Worm (Caenorhabditis elegans) whole organism, L2 larva: ENCODE results near the gene cup-5.

Experiments used
- C34F6.9 ChIP-seq: fragments of 150-350 bp; optimal IDR thresholded peaks from 2 replicates; lab custom pipeline; 2014; ENCODE audit warnings: missing biosample characterization, missing genetic modification characterization
- F13H6.1 ChIP-seq: sonication (generic microtip); optimal IDR thresholded peaks from 2 replicates; lab custom pipeline; 2016; ENCODE audit warnings: missing genetic modification characterization, missing compliant biosample characterization
- R02D3.7 ChIP-seq: fragments of 150-350 bp; optimal IDR thresholded peaks from 2 replicates; lab custom pipeline; 2014; ENCODE audit warnings: missing biosample characterization, missing genetic modification characterization
- Y55F3AM.14 ChIP-seq: fragments of 200-800 bp; sonication (Bioruptor generic); optimal IDR thresholded peaks from 2 replicates; lab custom pipeline; 2018; ENCODE audit warnings: mild to moderate bottlenecking, missing genetic modification characterization, missing compliant biosample characterization
- ZK546.5 ChIP-seq: sonication (generic microtip); optimal IDR thresholded peaks from 2 replicates; lab custom pipeline; 2017; ENCODE audit warnings: missing biosample characterization, missing genetic modification characterization
- alr-1 ChIP-seq: fragments of 150-350 bp; optimal IDR thresholded peaks from 2 replicates; lab custom pipeline; 2014; ENCODE audit warnings: missing biosample characterization, missing genetic modification characterization
- aly-2 ChIP-seq: fragments of 150-350 bp; optimal IDR thresholded peaks from 2 replicates; lab custom pipeline; 2014; ENCODE audit warnings: missing biosample characterization, missing genetic modification characterization
- ama-1 ChIP-seq: fragments of 150-350 bp; optimal IDR thresholded peaks from 2 replicates; lab custom pipeline; 2018; ENCODE audit warnings: inconsistent platforms
- blmp-1 ChIP-seq: sonication (generic microtip); optimal IDR thresholded peaks from 2 replicates; lab custom pipeline; 2017; ENCODE audit warnings: missing genetic modification characterization, mild to moderate bottlenecking, missing compliant biosample characterization, antibody characterized with exemption, moderate library complexity; ENCODE audit not compliant: insufficient read depth
- ceh-16 ChIP-seq: fragments of 150-350 bp; optimal IDR thresholded peaks from 2 replicates; lab custom pipeline; 2014; ENCODE audit warnings: missing biosample characterization, missing genetic modification characterization
- ceh-82 ChIP-seq: fragments of 150-350 bp; optimal IDR thresholded peaks from 2 replicates; lab custom pipeline; 2014; ENCODE audit warnings: missing biosample characterization, missing genetic modification characterization
- crh-2 ChIP-seq: sonication (generic microtip); optimal IDR thresholded peaks from 2 replicates; lab custom pipeline; 2017; ENCODE audit warnings: missing biosample characterization, missing genetic modification characterization
- dmd-4 ChIP-seq: sonication (generic microtip); optimal IDR thresholded peaks from 2 replicates; lab custom pipeline; 2017; ENCODE audit warnings: missing biosample characterization, missing genetic modification characterization
- egl-27 ChIP-seq: sonication (generic microtip); optimal IDR thresholded peaks from 3 replicates; lab custom pipeline; 2017; ENCODE audit warnings: missing biosample characterization, missing genetic modification reagents, missing genetic modification characterization
- elt-1 ChIP-seq: fragments of 150-350 bp; optimal IDR thresholded peaks from 2 replicates; lab custom pipeline; 2014; ENCODE audit warnings: missing biosample characterization, missing genetic modification characterization
- elt-3 ChIP-seq: sonication (generic microtip); optimal IDR thresholded peaks from 2 replicates; lab custom pipeline; 2017; ENCODE audit warnings: missing biosample characterization, missing genetic modification characterization
- fos-1 ChIP-seq: fragments of 150-350 bp; optimal IDR thresholded peaks from 2 replicates; lab custom pipeline; 2014; ENCODE audit warnings: missing biosample characterization, missing genetic modification characterization
- gmeb-1 ChIP-seq: fragments of 150-350 bp; optimal IDR thresholded peaks from 2 replicates; lab custom pipeline; 2014; ENCODE audit warnings: missing biosample characterization, missing genetic modification characterization
- lin-11 ChIP-seq: fragments of 150-350 bp; sonication (generic microtip); optimal IDR thresholded peaks from 2 replicates; lab custom pipeline; 2014; ENCODE audit warnings: missing biosample characterization, missing genetic modification characterization, inconsistent platforms, mixed read lengths
- lin-13 ChIP-seq: fragments of 150-350 bp; optimal IDR thresholded peaks from 2 replicates; lab custom pipeline; 2014; ENCODE audit warnings: missing biosample characterization, missing genetic modification reagents, missing genetic modification characterization
- lin-39 ChIP-seq: fragments of 150-350 bp; optimal IDR thresholded peaks from 2 replicates; lab custom pipeline; 2014; ENCODE audit warnings: missing biosample characterization, missing genetic modification reagents, missing genetic modification characterization
- lsy-2 ChIP-seq, 2 experiments: fragments of 150-350 bp in 1 of 2; sonication (generic microtip) in 1 of 2; optimal IDR thresholded peaks; 2 replicates each; lab custom pipeline; 2014 to 2017; ENCODE audit warnings: missing biosample characterization in 2 of 2, missing genetic modification characterization in 2 of 2
- mab-5 ChIP-seq: fragments of 150-350 bp; optimal IDR thresholded peaks from 2 replicates; lab custom pipeline; 2014; ENCODE audit warnings: missing biosample characterization, missing genetic modification characterization
- mbf-1 ChIP-seq: sonication (generic microtip); optimal IDR thresholded peaks from 2 replicates; lab custom pipeline; 2017; ENCODE audit warnings: missing biosample characterization, missing genetic modification characterization
- mdl-1 ChIP-seq, 2 experiments: fragments of 150-350 bp in 1 of 2; sonication (generic microtip) in 1 of 2; optimal IDR thresholded peaks; 2 replicates each; lab custom pipeline; 2017; ENCODE audit warnings: missing biosample characterization in 2 of 2, missing genetic modification characterization in 2 of 2
- nhr-10 ChIP-seq: sonication (generic microtip); optimal IDR thresholded peaks from 2 replicates; lab custom pipeline; 2017; ENCODE audit warnings: missing biosample characterization, missing genetic modification characterization
- nhr-11 ChIP-seq: fragments of 150-350 bp; optimal IDR thresholded peaks from 2 replicates; lab custom pipeline; 2014; ENCODE audit warnings: missing biosample characterization, missing genetic modification characterization
- nhr-12 ChIP-seq: fragments of 150-350 bp; optimal IDR thresholded peaks from 2 replicates; lab custom pipeline; 2014; ENCODE audit warnings: missing biosample characterization, missing genetic modification characterization
- nhr-129 ChIP-seq: fragments of 150-350 bp; optimal IDR thresholded peaks from 2 replicates; lab custom pipeline; 2014; ENCODE audit warnings: missing biosample characterization, missing genetic modification characterization
- nhr-21 ChIP-seq: fragments of 150-350 bp; optimal IDR thresholded peaks from 2 replicates; lab custom pipeline; 2014; ENCODE audit warnings: missing biosample characterization, missing genetic modification characterization
- nhr-23 ChIP-seq: fragments of 150-350 bp; optimal IDR thresholded peaks from 2 replicates; lab custom pipeline; 2014; ENCODE audit warnings: missing biosample characterization, missing genetic modification reagents, missing genetic modification characterization
- nhr-237 ChIP-seq: fragments of 150-350 bp; optimal IDR thresholded peaks from 2 replicates; lab custom pipeline; 2014; ENCODE audit warnings: missing biosample characterization, missing genetic modification characterization
- nhr-25 ChIP-seq: fragments of 150-350 bp; sonication (generic microtip); optimal IDR thresholded peaks from 3 replicates; lab custom pipeline; 2014; ENCODE audit warnings: missing biosample characterization, missing genetic modification characterization
- nhr-6 ChIP-seq: fragments of 150-350 bp; optimal IDR thresholded peaks from 2 replicates; lab custom pipeline; 2014; ENCODE audit warnings: missing biosample characterization, missing genetic modification characterization
- nhr-77 ChIP-seq: fragments of 150-350 bp; optimal IDR thresholded peaks from 2 replicates; lab custom pipeline; 2014; ENCODE audit warnings: missing biosample characterization, missing genetic modification characterization
- peb-1 ChIP-seq: fragments of 150-350 bp; optimal IDR thresholded peaks from 2 replicates; lab custom pipeline; 2014; ENCODE audit warnings: missing biosample characterization, missing genetic modification characterization
- sem-4 ChIP-seq: fragments of 150-350 bp; optimal IDR thresholded peaks from 2 replicates; lab custom pipeline; 2014; ENCODE audit warnings: missing biosample characterization, missing genetic modification reagents, missing genetic modification characterization
- skn-1 ChIP-seq: sonication (generic microtip); optimal IDR thresholded peaks from 2 replicates; lab custom pipeline; 2017; ENCODE audit warnings: missing biosample characterization, missing genetic modification characterization
- sma-3 ChIP-seq: sonication (generic microtip); optimal IDR thresholded peaks from 2 replicates; lab custom pipeline; 2016; ENCODE audit warnings: missing genetic modification reagents, missing genetic modification characterization, missing compliant biosample characterization
- sma-9 ChIP-seq, 2 experiments: fragments of 150-350 bp in 1 of 2; sonication (generic microtip) in 1 of 2; optimal IDR thresholded peaks; 2 replicates each; lab custom pipeline; 2014 to 2016; ENCODE audit warnings: missing genetic modification characterization in 2 of 2, mild to moderate bottlenecking in 1 of 2, missing biosample characterization in 1 of 2, missing compliant biosample characterization in 1 of 2, missing genetic modification reagents in 1 of 2, moderate library complexity in 1 of 2
- snpc-4 ChIP-seq: fragments of 150-350 bp; optimal IDR thresholded peaks from 2 replicates; lab custom pipeline; 2014; ENCODE audit warnings: missing biosample characterization, missing genetic modification characterization
- unc-39 ChIP-seq: fragments of 150-350 bp; optimal IDR thresholded peaks from 2 replicates; lab custom pipeline; 2014; ENCODE audit warnings: missing biosample characterization, missing genetic modification characterization
- unc-55 ChIP-seq: fragments of 150-350 bp; sonication (generic microtip); optimal IDR thresholded peaks from 3 replicates; lab custom pipeline; 2014; ENCODE audit warnings: missing biosample characterization, missing genetic modification reagents, missing genetic modification characterization
- unc-62 ChIP-seq: fragments of 150-350 bp; optimal IDR thresholded peaks from 2 replicates; lab custom pipeline; 2014; ENCODE audit warnings: missing biosample characterization, missing genetic modification reagents, missing genetic modification characterization
- zag-1 ChIP-seq: fragments of 150-350 bp; optimal IDR thresholded peaks from 2 replicates; lab custom pipeline; 2014; ENCODE audit warnings: missing biosample characterization, missing genetic modification characterization
- ztf-1 ChIP-seq: fragments of 200-800 bp; sonication (Bioruptor generic); conservative IDR thresholded peaks from 2 replicates; pipeline ENCODE4 v1.3.6; 2022; ENCODE audit warnings: missing genetic modification characterization, missing compliant biosample characterization
- ztf-11 ChIP-seq: sonication (generic microtip); optimal IDR thresholded peaks from 2 replicates; lab custom pipeline; 2017; ENCODE audit warnings: missing biosample characterization, missing genetic modification characterization
- ztf-4 ChIP-seq: fragments of 150-350 bp; optimal IDR thresholded peaks from 2 replicates; lab custom pipeline; 2014; ENCODE audit warnings: missing biosample characterization, missing genetic modification characterization

The cup-5 gene

ce11 chrIII:7584131-7584646, at the start of gene cup-5:
Gene cup-5, plus strand, starts transcription at chrIII:7584181.
- no peak for TF ChIP-seq unc-55 (GFP tag; lab: Kevin White, UChicago)
- no peak for TF ChIP-seq nhr-12 (tag; lab: Kevin White, UChicago)
- TF ChIP-seq gmeb-1 (tag; lab: Kevin White, UChicago): no peak
- peak; percentile 24 for TF ChIP-seq nhr-129 (tag; lab: Kevin White, UChicago)
- TF ChIP-seq sem-4 (tag; lab: Kevin White, UChicago): no peak
- TF ChIP-seq nhr-77: no peak
- no peak for TF ChIP-seq ZK546.5 (tag; lab: Kevin White, UChicago)
- TF ChIP-seq C34F6.9 (tag; lab: Kevin White, UChicago): peak; percentile 17
- TF ChIP-seq lsy-2 (tag; optimal IDR thresholded peaks at IDR 0.05; lab: Kevin White, UChicago): peak; percentile 29 to 71
- TF ChIP-seq Y55F3AM.14 (GFP tag; lab: Kevin White, UChicago): no peak
- TF ChIP-seq zag-1 (tag; lab: Kevin White, UChicago): no peak
- TF ChIP-seq lin-11 (tag; lab: Kevin White, UChicago): peak; percentile 3
- TF ChIP-seq nhr-25 (tag; lab: Kevin White, UChicago): no peak
- TF ChIP-seq R02D3.7 (tag; lab: Kevin White, UChicago): peak; percentile 27
- no peak for TF ChIP-seq unc-39 (tag; lab: Kevin White, UChicago)
- no peak for TF ChIP-seq unc-62
- TF ChIP-seq nhr-23 (tag; lab: Kevin White, UChicago): no peak
- TF ChIP-seq ama-1 (lab: Kevin White, UChicago): no peak
- no peak for TF ChIP-seq sma-3 (GFP tag; lab: Kevin White, UChicago)
- TF ChIP-seq skn-1: no peak
- TF ChIP-seq mdl-1 (tag; optimal IDR thresholded peaks at IDR 0.05; lab: Kevin White, UChicago): no peak
- TF ChIP-seq mab-5 (tag; lab: Kevin White, UChicago): no peak
- TF ChIP-seq nhr-237 (tag; lab: Kevin White, UChicago): no peak
- TF ChIP-seq, all 48 proteins: peak for 5

DNA sequence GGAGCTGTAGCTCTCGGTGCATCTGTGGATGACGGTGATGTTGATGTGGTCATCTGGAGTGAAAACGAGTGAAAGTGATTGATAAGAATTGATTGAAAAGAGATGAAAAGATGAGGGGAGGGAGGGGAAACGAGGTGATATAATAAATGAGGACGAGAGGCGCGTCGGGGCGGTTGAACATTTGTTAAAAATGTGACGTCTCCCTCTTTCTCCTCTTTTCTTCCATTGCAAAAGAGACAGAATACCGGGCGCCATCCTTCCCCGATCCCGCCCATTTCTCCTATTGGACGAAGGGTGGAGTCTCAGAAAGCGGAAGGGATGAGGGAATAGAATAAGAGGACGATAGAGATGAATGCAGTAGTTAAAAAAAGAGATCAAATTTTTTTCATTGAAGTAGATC, 49.3 kb upstream of the cup-5 start:
- no peak for TF ChIP-seq alr-1 (tag; lab: Kevin White, UChicago)
- TF ChIP-seq unc-62: peak; percentile 64
- TF ChIP-seq lin-13: peak; percentile 63
- TF ChIP-seq ceh-82 (tag; lab: Kevin White, UChicago): no peak
- TF ChIP-seq elt-1 (tag; lab: Kevin White, UChicago): no peak
- no peak for TF ChIP-seq sem-4 (tag; lab: Kevin White, UChicago)
- no peak for TF ChIP-seq Y55F3AM.14 (GFP tag; lab: Kevin White, UChicago)
- TF ChIP-seq crh-2 (tag; lab: Kevin White, UChicago): peak; percentile 33
- no peak for TF ChIP-seq unc-39 (tag; lab: Kevin White, UChicago)
- TF ChIP-seq R02D3.7 (tag; lab: Kevin White, UChicago): no peak
- TF ChIP-seq nhr-237 (tag; lab: Kevin White, UChicago): no peak
- TF ChIP-seq ZK546.5 (tag; lab: Kevin White, UChicago): no peak
- no peak for TF ChIP-seq gmeb-1 (tag; lab: Kevin White, UChicago)
- peak; percentile 46 to 82 for TF ChIP-seq lsy-2 (tag; optimal IDR thresholded peaks at IDR 0.05; lab: Kevin White, UChicago)
- TF ChIP-seq lin-39 (tag; lab: Kevin White, UChicago): no peak
- no peak for TF ChIP-seq sma-9 (GFP tag; optimal IDR thresholded peaks at IDR 0.05; lab: Kevin White, UChicago)
- no peak for TF ChIP-seq sma-9 (tag; optimal IDR thresholded peaks at IDR 0.05; lab: Kevin White, UChicago)
- TF ChIP-seq fos-1 (tag; lab: Kevin White, UChicago): no peak
- peak; percentile 34 for TF ChIP-seq ceh-16 (tag; lab: Kevin White, UChicago)
- TF ChIP-seq ama-1 (lab: Kevin White, UChicago): no peak
- TF ChIP-seq nhr-12 (tag; lab: Kevin White, UChicago): no peak
- no peak for TF ChIP-seq nhr-10 (tag; lab: Kevin White, UChicago)
- TF ChIP-seq ztf-1: no peak
- TF ChIP-seq elt-3: no peak
- peak; percentile 9 for TF ChIP-seq F13H6.1 (tag; lab: Kevin White, UChicago)
- no peak for TF ChIP-seq nhr-21 (tag; lab: Kevin White, UChicago)
- no peak for TF ChIP-seq egl-27
- TF ChIP-seq snpc-4: no peak
- no peak for TF ChIP-seq nhr-23 (tag; lab: Kevin White, UChicago)
- no peak for TF ChIP-seq sma-3 (GFP tag; lab: Kevin White, UChicago)
- no peak for TF ChIP-seq lin-11 (tag; lab: Kevin White, UChicago)
- peak; percentile 22 for TF ChIP-seq C34F6.9 (tag; lab: Kevin White, UChicago)
- no peak for TF ChIP-seq ztf-4 (tag; lab: Kevin White, UChicago)
- no peak for TF ChIP-seq dmd-4 (tag; lab: Kevin White, UChicago)
- TF ChIP-seq blmp-1 (tag; lab: Kevin White, UChicago): peak; percentile 81
- TF ChIP-seq peb-1 (tag; lab: Kevin White, UChicago): no peak
- TF ChIP-seq aly-2 (tag; lab: Kevin White, UChicago): no peak
- peak; percentile 59 for TF ChIP-seq nhr-129 (tag; lab: Kevin White, UChicago)
- no peak for TF ChIP-seq ztf-11 (tag; lab: Kevin White, UChicago)
- TF ChIP-seq skn-1: no peak
- TF ChIP-seq mbf-1 (tag; lab: Kevin White, UChicago): no peak
- no peak for TF ChIP-seq nhr-11 (tag; lab: Kevin White, UChicago)
- TF ChIP-seq mab-5 (tag; lab: Kevin White, UChicago): peak; percentile 95
- peak; percentile 61 for TF ChIP-seq unc-55 (GFP tag; lab: Kevin White, UChicago)
- no peak for TF ChIP-seq zag-1 (tag; lab: Kevin White, UChicago)
- no peak for TF ChIP-seq nhr-6 (tag; lab: Kevin White, UChicago)
- TF ChIP-seq nhr-77: no peak
- TF ChIP-seq mdl-1 (tag; optimal IDR thresholded peaks at IDR 0.05; lab: Kevin White, UChicago): peak in 1 of 2 experiments; percentile 4
- TF ChIP-seq nhr-25 (tag; lab: Kevin White, UChicago): peak; percentile 25
- TF ChIP-seq, all 48 proteins: peak for 13
